Worm (Caenorhabditis elegans) whole organism, dauer: ENCODE measurements around the gene F46F5.7.

Experiments
- unc-62 ChIP-seq: sonication (generic microtip); optimal IDR thresholded peaks from 2 replicates; lab custom pipeline; 2017; ENCODE audit warnings: missing biosample characterization, missing genetic modification reagents, missing genetic modification characterization

The F46F5.7 gene

DNA sequence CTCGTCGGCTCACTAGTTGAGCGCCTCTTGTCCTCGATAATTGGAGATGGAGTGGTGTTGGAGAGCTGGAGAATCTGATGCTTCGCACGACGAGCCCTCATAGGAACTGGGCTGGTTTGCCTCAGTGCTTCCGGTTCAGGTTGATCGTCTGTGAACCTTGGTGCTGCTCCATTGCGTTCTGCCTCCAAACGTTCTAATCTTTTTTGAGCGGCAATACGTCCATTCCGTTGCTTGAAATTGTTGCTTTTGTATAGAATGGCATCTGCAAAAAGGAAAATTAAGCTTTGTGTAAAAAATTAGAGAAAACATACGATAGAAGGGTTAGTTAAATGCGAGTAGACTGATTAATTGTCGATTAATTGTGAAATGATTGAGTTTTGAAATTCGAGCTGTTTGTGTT lies 7.5 kb downstream of the F46F5.7 start, which contains the start of gene F46F5.5:
Gene F46F5.5, minus strand, starts transcription at position 101 of the 400 bp plus-strand sequence.
- TF ChIP-seq unc-62: no peak

DNA sequence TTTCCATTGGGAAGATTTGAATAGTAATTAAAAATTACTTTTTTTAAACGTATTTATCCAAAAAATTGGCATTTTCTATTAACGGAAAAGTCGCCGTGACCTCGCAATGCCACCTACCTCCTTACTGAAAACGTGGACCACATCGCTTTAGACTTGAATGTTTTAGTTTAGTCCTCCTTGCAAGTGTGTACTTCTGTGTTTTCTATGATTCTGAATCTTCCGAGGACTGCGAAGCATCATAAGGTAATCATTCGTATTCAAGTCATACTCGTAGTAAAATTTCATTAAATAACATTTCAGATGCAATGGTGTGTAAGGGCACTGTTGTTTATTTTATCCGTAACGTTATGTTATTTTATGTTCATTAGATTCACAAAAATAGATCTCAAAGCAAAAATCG lies 12.0 kb downstream of the F46F5.7 start, which contains the start of gene F46F5.11:
Gene F46F5.11, plus strand, starts transcription at position 301 of the 400 bp plus-strand sequence.
- no peak for TF ChIP-seq unc-62

DNA sequence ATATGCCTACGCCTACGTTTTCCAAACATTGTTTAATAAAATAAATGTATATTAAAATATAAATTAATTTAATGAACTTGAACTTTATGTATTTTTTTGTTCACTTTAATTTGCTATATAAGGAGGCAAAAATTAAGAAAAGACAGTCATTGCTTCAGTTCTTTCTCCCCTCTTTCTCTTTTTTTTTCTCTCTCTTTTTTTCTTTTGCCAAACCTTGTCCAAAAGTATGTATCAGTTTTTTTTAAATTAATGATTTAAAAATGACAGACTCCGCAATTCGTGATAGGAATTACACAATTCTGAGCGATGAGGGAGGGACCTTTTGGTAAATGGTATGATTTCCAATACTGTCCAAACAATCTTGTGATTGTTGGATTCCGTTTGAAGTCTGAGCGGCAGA lies 17.4 kb downstream of the F46F5.7 start, which contains the start of gene F46F5.13:
Gene F46F5.13, plus strand, starts transcription at position 301 of the 400 bp plus-strand sequence.
- TF ChIP-seq unc-62: no peak

DNA sequence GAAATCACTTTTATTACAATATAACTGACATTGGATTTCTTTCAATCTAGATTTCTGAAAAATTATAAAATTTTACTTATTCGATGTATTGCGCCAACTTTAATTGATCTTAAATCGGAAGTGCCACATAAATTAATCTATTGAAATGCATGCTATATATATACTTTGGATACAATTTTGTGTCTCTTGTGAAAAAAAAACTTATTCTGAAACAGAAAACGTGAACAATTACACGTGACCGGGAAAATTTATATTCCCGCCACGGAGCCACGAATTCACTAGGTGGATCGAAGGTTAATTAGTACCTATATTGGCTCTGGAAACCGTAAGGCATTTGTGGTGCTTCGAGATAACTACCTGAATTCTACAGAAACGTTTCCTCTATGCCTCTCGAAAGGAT lies 20.7 kb downstream of the F46F5.7 start, which contains the start of gene F46F5.14:
Gene F46F5.14, plus strand, starts transcription at position 301 of the 400 bp plus-strand sequence.
- TF ChIP-seq unc-62: no peak

DNA sequence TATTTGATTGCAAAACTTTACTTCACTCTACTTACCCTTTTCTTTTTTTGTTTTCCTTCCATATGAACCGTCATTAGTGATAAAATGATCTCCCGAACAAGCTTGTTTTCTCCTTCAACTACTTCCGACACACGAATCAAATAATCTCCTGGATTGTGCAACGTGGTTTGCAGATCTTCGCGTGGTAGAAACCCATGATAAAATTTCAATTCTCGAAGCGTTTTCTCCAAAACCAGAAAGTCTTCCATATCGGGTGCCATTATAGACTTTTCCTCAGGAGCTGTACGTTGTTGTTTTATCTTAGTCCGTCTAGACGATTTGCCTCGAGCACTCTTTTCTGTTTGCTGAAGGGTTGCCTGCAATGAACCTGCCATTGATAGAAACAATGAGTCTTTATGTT lies 23.0 kb downstream of the F46F5.7 start:
- no peak for TF ChIP-seq unc-62

DNA sequence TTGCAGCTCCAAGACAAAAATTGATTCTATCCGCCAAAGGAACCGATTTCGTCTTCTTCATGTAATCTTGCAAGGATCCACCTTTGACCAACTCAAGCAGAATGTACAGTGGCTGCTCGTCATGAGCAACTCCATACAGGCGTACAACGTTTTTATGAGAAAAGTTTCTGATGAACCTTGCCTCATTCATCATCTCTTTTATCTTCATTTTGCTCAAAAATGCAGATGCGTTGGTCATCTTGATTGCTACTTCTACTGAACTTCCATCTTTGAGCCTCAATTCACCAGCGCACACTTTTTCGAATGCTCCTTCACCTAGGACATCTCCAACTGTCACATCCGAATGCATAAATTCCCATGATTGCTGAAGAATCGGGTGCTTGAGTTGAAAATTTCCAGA lies 23.5 kb downstream of the F46F5.7 start:
- no peak for TF ChIP-seq unc-62

DNA sequence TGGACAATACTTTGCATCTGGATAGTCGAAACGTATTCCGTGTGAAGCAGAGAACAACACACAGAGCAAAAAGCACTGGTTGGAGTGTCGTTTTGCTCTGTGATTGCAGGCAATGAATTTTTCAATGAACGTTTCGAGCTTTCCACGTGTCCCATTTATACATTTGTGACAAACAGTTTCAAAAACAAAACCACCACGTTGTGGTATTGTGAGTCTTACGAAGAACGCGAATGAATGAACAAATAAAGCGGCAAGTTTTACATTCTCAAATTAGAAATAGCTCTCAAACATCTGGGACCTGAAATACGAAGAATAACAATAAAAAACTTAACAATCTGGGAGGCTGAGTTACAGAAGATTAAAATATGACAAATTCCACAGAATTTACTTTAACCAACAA lies 28.6 kb downstream of the F46F5.7 start, which contains the start of gene F46F5.1:
Gene F46F5.1, minus strand, starts transcription at position 101 of the 400 bp plus-strand sequence.
- TF ChIP-seq unc-62: no peak

DNA sequence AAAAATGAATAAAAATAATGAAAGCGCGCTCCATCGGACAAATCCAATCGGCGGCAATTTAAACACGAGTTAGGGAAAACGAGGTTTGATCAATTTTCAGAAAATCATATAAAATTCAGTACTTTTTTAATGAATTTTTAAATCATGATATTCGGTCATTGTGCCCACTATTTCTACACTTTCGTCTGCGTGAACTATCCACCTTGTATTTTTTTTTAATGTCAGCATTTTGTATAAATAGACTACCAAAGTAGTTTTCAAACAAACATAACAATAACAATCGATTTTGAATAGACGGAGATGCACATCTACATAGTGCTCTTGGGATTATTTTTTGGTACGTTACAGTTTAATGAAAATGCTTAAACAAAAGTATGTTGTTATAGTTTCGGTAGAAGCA lies 32.3 kb downstream of the F46F5.7 start, which contains the start of gene F46F5.15:
Gene F46F5.15, plus strand, starts transcription at position 301 of the 400 bp plus-strand sequence.
- no peak for TF ChIP-seq unc-62

DNA sequence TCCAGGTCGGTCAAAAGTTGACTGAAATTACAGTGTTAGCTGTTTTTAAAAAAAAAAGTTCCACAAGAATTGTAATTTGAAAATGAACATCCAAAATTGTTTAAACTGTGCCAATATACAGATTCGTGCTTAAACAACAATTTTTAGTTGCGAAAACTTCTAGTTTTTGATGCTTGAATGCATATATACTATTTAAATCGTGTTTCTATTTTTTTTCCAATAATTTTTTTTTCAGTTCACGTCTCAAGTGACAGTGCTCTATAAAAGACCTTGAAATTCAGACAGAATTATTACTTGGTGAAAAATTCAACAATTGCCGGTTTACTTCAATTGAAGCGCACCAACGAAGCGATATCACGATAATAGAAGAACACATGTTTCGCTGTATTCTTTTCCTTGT lies 33.5 kb downstream of the F46F5.7 start, which contains the start of gene F46F5.16:
Gene F46F5.16, plus strand, starts transcription at position 301 of the 400 bp plus-strand sequence.
- no peak for TF ChIP-seq unc-62

DNA sequence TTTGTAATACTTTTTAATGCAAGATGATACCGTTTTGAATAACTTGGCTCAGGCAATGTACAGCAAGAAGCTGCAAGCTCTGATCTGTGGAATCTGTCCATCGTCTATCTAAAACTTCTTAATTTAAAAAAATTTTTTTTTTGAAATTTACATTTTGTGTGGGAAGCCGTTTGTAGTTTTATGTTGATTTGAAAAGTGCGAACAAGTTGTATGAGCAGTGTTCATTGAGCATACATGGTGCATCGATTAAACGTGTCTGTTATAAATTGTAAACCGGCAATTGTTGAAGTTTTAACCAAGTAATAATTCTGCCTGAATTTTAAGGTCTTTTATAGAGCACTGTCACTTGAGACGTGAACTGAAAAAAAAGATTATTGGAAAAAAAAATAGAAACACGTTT lies 36.9 kb downstream of the F46F5.7 start, which contains the start of gene Y39F10A.6:
Gene Y39F10A.6, minus strand, starts transcription at position 101 of the 400 bp plus-strand sequence.
- TF ChIP-seq unc-62: no peak

DNA sequence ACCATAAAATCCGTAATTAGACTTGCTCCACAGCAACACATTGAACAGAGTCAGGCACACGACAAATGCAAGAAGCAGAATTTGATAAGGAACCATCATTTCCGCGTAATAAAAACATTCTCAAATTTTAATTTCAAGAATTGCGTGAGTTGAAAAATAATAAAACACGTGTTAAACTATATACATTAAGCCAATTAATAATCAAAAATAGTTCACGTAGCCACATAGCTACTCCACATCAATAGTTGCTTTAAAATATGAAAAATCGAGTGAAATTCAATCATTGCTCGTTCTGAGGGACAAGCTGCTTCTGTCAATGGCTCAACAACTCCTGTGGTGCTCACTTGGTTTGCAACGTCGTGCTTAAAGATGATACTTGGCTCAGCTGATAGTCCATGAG lies 37.5 kb downstream of the F46F5.7 start, which contains the start of gene Y39F10A.3:
Gene Y39F10A.3, minus strand, starts transcription at position 101 of the 400 bp plus-strand sequence.
- no peak for TF ChIP-seq unc-62

DNA sequence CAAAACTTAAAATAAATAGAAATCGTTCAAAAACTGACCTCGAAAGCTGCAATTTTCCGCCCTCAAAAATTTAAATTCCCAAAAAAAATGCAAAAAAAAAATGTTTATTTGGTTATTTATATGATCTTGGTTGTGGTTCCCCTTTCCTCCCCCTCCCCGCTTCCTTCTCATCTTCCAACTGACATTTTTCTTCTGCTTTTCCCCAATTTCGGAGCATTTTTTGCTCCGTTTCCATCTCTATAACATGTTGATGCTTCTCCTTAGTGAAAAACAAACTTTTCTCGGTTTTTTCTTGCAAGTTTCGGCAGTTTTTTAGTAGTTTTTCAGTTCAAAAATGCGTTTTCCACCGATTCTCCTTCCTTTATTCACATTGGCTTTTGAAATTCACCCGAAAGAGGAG lies 45.4 kb downstream of the F46F5.7 start, which contains the start of gene Y39F10A.1:
Gene Y39F10A.1, plus strand, starts transcription at position 301 of the 400 bp plus-strand sequence.
- TF ChIP-seq unc-62: no peak

DNA sequence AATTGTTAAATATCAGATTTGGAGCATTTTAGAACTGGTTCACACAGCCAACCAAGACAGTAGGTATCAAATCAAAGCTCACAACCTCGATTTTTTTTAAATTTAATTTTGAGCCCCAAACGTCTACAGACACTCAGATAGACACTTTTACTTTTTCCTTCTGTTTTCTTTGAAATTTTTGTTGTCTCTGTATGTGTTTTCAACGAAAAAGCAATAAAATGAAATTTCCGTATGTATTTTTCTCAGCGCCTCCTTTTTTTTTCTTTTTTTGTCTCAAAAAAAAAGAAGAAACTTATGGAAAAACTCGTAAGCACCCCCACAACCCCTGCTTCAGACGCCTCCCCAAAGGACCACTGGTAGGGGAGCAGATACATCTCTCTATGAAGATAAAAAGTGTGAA lies 46.6 kb downstream of the F46F5.7 start:
- TF ChIP-seq unc-62: no peak

DNA sequence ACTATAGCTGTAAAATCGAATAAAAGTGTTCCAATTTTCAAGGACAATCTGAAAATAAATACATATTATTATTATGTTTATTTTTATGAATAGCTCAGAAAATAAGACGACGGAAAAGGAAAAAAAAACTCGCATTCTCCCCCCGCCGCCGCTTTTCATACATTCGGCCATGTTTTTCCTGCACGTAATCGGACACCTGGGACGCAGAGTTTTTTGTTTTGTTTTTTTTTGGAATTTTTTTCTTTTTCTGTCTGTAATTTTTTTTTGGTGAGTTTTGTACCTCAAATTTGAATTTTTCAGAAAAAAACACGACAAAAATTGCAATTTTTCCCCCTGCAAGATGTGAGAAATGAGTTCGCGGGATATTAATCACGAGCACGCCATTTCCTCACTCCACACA lies 50.2 kb downstream of the F46F5.7 start, which contains the start of gene C08G5.6:
Gene C08G5.6, plus strand, starts transcription at position 301 of the 400 bp plus-strand sequence.
- no peak for TF ChIP-seq unc-62

DNA sequence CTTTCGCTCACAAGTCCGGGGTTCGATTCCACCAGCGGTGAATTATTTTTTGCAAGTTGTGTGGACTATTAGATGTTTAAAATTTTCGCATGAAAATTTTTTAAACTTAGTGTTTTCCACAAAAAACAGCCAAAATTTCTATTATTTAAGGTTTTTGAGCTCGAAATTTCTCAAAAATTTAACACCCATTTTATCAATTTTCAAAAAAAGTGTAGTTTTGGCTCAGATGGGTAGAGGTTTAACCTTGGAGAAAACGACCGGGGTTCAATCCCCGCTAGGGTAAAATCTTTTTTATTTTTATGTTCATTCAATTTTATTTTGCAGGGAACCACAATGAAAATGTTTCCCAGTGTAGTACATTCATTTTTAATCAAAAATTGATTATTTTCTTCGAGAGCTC lies 51.2 kb downstream of the F46F5.7 start:
- no peak for TF ChIP-seq unc-62
